Worm (Caenorhabditis elegans): Measurements from ENCODE around the gene srh-10.

The srh-10 gene

DNA sequence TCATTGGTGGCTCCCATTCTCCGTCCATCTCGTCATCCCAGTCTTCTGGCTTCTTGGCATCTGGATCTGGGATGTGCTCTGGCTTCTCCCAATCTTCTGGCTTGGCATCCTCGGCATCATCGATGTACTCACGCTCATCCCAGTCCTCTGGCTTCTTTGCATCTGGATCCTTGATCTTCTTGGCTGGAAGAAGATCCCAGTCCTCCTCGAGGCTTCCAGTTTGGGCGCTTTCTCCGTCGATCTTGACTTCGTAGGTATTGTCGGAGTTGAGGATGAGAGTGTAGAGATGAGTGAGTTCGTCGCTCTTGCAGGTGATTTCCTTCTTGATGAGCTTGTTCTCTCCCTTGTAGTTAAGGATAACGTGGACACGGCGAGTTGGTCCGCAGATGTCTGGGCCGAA, 32.7 kb upstream of the srh-10 start:
- TF ChIP-seq unc-62 (GFP tag; optimal IDR thresholded peaks at IDR 0.05) (no peak), ama-1 (optimal IDR thresholded peaks at IDR 0.05) (peak; percentile 58)

DNA sequence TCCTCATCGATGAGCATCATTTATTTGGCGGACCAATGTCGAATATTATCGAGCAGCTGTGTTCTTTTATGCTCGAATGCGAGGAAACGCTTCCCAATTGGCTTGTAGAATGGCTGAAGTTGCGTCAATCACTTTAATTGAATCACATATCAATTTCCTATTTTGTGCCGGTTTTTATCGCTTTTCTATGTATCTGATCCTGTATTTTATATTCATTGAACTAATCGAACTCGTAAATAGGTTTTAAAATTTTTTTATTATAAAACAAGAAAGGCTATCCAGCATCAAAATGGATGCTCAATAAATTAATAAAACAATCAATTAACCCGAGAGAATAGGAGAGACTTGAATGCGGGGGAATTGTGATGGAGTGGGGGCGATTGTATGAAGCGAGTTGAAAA, 31.8 kb upstream of the srh-10 start:
- TF ChIP-seq unc-62 (GFP tag; optimal IDR thresholded peaks at IDR 0.05) (no peak), lsy-12 (tag; optimal IDR thresholded peaks at IDR 0.05) (peak; percentile 52), nhr-76 (tag; optimal IDR thresholded peaks at IDR 0.05) (no peak), nhr-28 (tag; optimal IDR thresholded peaks at IDR 0.05) (no peak), nhr-25 (tag; optimal IDR thresholded peaks at IDR 0.05) (no peak), nhr-77 (tag; optimal IDR thresholded peaks at IDR 0.05) (peak; percentile 44), nhr-43 (tag; optimal IDR thresholded peaks at IDR 0.05; ENCODE audit: poor library complexity, severe bottlenecking) (peak; percentile 8), jun-1 (tag; optimal IDR thresholded peaks at IDR 0.05) (no peak), egl-27 (tag; optimal IDR thresholded peaks at IDR 0.05) (no peak), ama-1 (optimal IDR thresholded peaks at IDR 0.05) (peak; percentile 96), ceh-28 (tag; optimal IDR thresholded peaks at IDR 0.05) (peak; percentile 11), ceh-82 (tag; optimal IDR thresholded peaks at IDR 0.05) (no peak), ztf-4 (tag; optimal IDR thresholded peaks at IDR 0.05) (no peak), fos-1 (tag; optimal IDR thresholded peaks at IDR 0.05) (peak; percentile 24), pha-4 (tag; optimal IDR thresholded peaks at IDR 0.05) (peak; percentile 21), lin-15B (tag; optimal IDR thresholded peaks at IDR 0.05) (no peak), nhr-67 (tag; optimal IDR thresholded peaks at IDR 0.05) (no peak), elt-2 (tag; optimal IDR thresholded peaks at IDR 0.05) (peak; percentile 40), nfya-1 (tag; optimal IDR thresholded peaks at IDR 0.05; ENCODE audit: insufficient read depth) (peak; percentile 22), nhr-237 (tag; optimal IDR thresholded peaks at IDR 0.05) (no peak), snpc-4 (tag; optimal IDR thresholded peaks at IDR 0.05) (no peak), pqm-1 (tag; optimal IDR thresholded peaks at IDR 0.05) (no peak), aly-2 (tag; optimal IDR thresholded peaks at IDR 0.05) (no peak), nhr-23 (tag; optimal IDR thresholded peaks at IDR 0.05) (peak; percentile 11), ceh-16 (tag; optimal IDR thresholded peaks at IDR 0.05) (no peak), lin-39 (tag; optimal IDR thresholded peaks at IDR 0.05) (no peak), ZK546.5 (tag; optimal IDR thresholded peaks at IDR 0.05) (no peak), ceh-9 (tag; optimal IDR thresholded peaks at IDR 0.05) (no peak), mdl-1 (tag; optimal IDR thresholded peaks at IDR 0.05) (no peak), nhr-11 (tag; optimal IDR thresholded peaks at IDR 0.05) (no peak)

ce11 chrV:6096559-6097155, 29.7 kb upstream of the srh-10 start, which contains the start of gene smut-1:
TSS of gene smut-1 (plus strand) at chrV:6097105.
- no peak for TF ChIP-seq unc-39 (tag; optimal IDR thresholded peaks at IDR 0.05)
- no peak for TF ChIP-seq sea-2 (GFP tag; optimal IDR thresholded peaks at IDR 0.05)
- no peak for TF ChIP-seq jun-1 (tag; optimal IDR thresholded peaks at IDR 0.05)
- no peak for TF ChIP-seq ceh-9 (tag; optimal IDR thresholded peaks at IDR 0.05)
- no peak for TF ChIP-seq pqm-1 (tag; optimal IDR thresholded peaks at IDR 0.05)
- no peak for TF ChIP-seq elt-1 (tag; optimal IDR thresholded peaks at IDR 0.05)
- no peak for TF ChIP-seq ztf-11 (tag; optimal IDR thresholded peaks at IDR 0.05)
- no peak for TF ChIP-seq fos-1 (tag; optimal IDR thresholded peaks at IDR 0.05)
- no peak for TF ChIP-seq ztf-4 (tag; optimal IDR thresholded peaks at IDR 0.05)
- TF ChIP-seq egl-5 (tag; optimal IDR thresholded peaks at IDR 0.05) = no peak
- no peak for TF ChIP-seq nhr-77 (tag; optimal IDR thresholded peaks at IDR 0.05)
- no peak for TF ChIP-seq elt-3 (tag; optimal IDR thresholded peaks at IDR 0.05)

DNA sequence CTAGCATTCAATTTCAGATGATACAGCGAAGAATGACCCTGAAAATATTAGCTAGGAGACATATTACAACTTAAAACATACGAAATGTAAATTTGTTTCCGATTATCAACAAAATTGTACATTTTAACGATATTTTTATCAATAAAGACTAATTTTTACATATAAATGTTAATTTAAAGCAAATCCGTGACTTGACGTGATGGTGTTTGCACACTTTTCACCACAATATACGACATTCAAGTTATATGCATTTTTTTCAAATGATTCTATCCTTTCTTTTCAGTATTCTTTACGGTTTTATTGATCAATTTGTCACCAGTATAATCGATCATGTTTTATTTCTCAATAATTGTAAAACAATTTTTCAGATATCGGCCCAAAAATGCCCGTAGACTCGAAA, 28.9 kb upstream of the srh-10 start, which contains the start of gene Y38A10A.7:
Gene Y38A10A.7 (plus strand): TSS at position 369 of the 400 bp plus-strand sequence.
- peak; percentile 8 for TF ChIP-seq elt-2 (tag; optimal IDR thresholded peaks at IDR 0.05)
- TF ChIP-seq nfya-1 (tag; optimal IDR thresholded peaks at IDR 0.05; ENCODE audit: insufficient read depth) = peak; percentile 31
- peak; percentile 46 for TF ChIP-seq pha-4 (tag; optimal IDR thresholded peaks at IDR 0.05)
- TF ChIP-seq ceh-16 (tag; optimal IDR thresholded peaks at IDR 0.05) = no peak
- no peak for TF ChIP-seq snpc-4 (tag; optimal IDR thresholded peaks at IDR 0.05)
- TF ChIP-seq nhr-23 (tag; optimal IDR thresholded peaks at IDR 0.05) = peak; percentile 3
- peak; percentile 58 for TF ChIP-seq hmg-11 (tag; optimal IDR thresholded peaks at IDR 0.05)
- no peak for TF ChIP-seq jun-1 (tag; optimal IDR thresholded peaks at IDR 0.05)
